Fruit fly (Drosophila melanogaster): ENCODE results near the gene ninaE.

DNA sequence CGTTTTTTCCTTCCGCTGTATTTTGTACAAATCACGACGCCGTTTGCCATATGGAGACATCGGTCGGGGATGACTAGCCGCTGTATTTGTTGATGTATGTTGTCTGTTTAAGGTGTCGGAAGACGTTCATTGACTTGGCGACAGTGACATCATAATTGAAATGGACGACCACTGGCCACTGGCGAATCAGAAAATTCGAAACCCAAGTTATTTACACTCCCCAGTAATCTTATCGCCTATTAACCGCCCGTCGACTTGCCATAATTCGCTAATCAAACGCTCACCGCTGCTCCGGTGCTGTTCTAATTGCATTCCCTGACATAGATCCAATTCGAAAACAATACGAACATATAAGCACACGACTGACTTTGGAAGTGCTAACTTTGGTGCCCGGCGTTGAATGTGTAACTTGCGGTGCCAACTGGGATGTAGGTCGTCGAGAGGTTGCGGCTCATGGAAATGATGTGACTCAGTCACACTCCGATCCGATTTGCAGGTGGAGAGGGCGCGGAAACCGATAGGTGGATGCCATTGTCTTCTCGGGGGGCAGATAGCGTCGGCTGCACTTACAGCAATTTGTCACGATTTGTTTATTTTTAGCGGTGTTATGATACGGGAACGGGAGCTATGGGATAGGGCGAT, 21.7 kb upstream of the ninaE start:
- no peak for TF ChIP-seq psq (optimal IDR thresholded peaks at IDR 0.05)
- TF ChIP-seq h (optimal IDR thresholded peaks at IDR 0.05): no peak
